Worm (Caenorhabditis elegans) whole organism, young adult: ENCODE measurements around the gene F10D7.10.

Source experiments
- F57C9.4 ChIP-seq: sonication (generic microtip); optimal IDR thresholded peaks from 2 replicates; lab custom pipeline; 2017; ENCODE audit warnings: mild to moderate bottlenecking, missing genetic modification characterization, missing compliant biosample characterization
- T26A5.8 ChIP-seq: sonication (generic microtip); optimal IDR thresholded peaks from 2 replicates; lab custom pipeline; 2016; ENCODE audit warnings: missing genetic modification characterization, missing compliant biosample characterization
- Y53G8AR.9 ChIP-seq: fragments of 200-800 bp; sonication (Bioruptor generic); conservative IDR thresholded peaks from 2 replicates; pipeline ENCODE4 v1.3.6; 2022; ENCODE audit warnings: missing genetic modification reagents, missing genetic modification characterization, missing compliant biosample characterization
- Y56A3A.18 ChIP-seq: fragments of 200-800 bp; sonication (Bioruptor generic); IDR thresholded peaks from 2 replicates; pipeline ENCODE4 v1.3.6; 2022; ENCODE audit warnings: missing genetic modification reagents, missing genetic modification characterization, missing compliant biosample characterization
- Y95B8A.8 ChIP-seq: fragments of 200-800 bp; sonication (Bioruptor generic); IDR thresholded peaks from 2 replicates; pipeline ENCODE4 v1.3.6; 2022; ENCODE audit warnings: missing genetic modification reagents, missing genetic modification characterization, missing compliant biosample characterization
- ama-1 ChIP-seq, 3 experiments: fragments of 150-350 bp in 1 of 3; sonication (generic microtip) in 2 of 3; optimal IDR thresholded peaks; 2 replicates each; lab custom pipeline; 2014 to 2018; ENCODE audit warnings: missing biosample characterization in 2 of 3, missing genetic modification characterization in 2 of 3, missing genetic modification reagents in 2 of 3
- aptf-3 ChIP-seq: fragments of 200-800 bp; sonication (Bioruptor generic); IDR thresholded peaks from 2 replicates; pipeline ENCODE4 v1.3.6; 2022; ENCODE audit warnings: missing genetic modification characterization, missing compliant biosample characterization
- athp-1 ChIP-seq: sonication (generic microtip); optimal IDR thresholded peaks from 2 replicates; lab custom pipeline; 2017; ENCODE audit warnings: mild to moderate bottlenecking, missing genetic modification characterization, missing compliant biosample characterization
- attf-3 ChIP-seq: fragments of 200-800 bp; sonication (Bioruptor generic); conservative IDR thresholded peaks from 2 replicates; pipeline ENCODE4 v1.3.6; 2022; ENCODE audit warnings: missing genetic modification reagents, missing genetic modification characterization, missing compliant biosample characterization
- ccch-3 ChIP-seq: fragments of 200-800 bp; sonication (Bioruptor generic); optimal IDR thresholded peaks from 2 replicates; lab custom pipeline; 2018; ENCODE audit warnings: mild to moderate bottlenecking, missing genetic modification characterization, missing compliant biosample characterization
- cebp-1 ChIP-seq, 2 experiments: fragments of 200-800 bp in 1 of 2; sonication (Bioruptor generic) in 1 of 2; sonication (generic microtip) in 1 of 2; IDR thresholded peaks in 1 of 2; optimal IDR thresholded peaks in 1 of 2; 2 replicates each; pipeline versions ENCODE4 v1.3.6 to Lab custom; 2017 to 2022; ENCODE audit warnings: missing compliant biosample characterization in 2 of 2, missing genetic modification characterization in 2 of 2, mild to moderate bottlenecking in 1 of 2, missing genetic modification reagents in 1 of 2, moderate library complexity in 1 of 2
- ceh-27 ChIP-seq: fragments of 200-800 bp; sonication (Bioruptor generic); optimal IDR thresholded peaks from 2 replicates; lab custom pipeline; 2018; ENCODE audit warnings: mild to moderate bottlenecking, missing genetic modification characterization, moderate library complexity, missing compliant biosample characterization
- ceh-40 ChIP-seq: fragments of 200-800 bp; sonication (Bioruptor generic); IDR thresholded peaks from 2 replicates; pipeline ENCODE4 v1.3.6; 2022; ENCODE audit warnings: missing genetic modification characterization, missing compliant biosample characterization
- ekl-4 ChIP-seq: fragments of 200-800 bp; sonication (Bioruptor generic); IDR thresholded peaks from 2 replicates; pipeline ENCODE4 v1.3.6; 2022; ENCODE audit warnings: missing genetic modification reagents, missing genetic modification characterization, missing compliant biosample characterization
- ets-4 ChIP-seq: fragments of 200-800 bp; sonication (Bioruptor generic); optimal IDR thresholded peaks from 2 replicates; lab custom pipeline; 2018; ENCODE audit warnings: mild to moderate bottlenecking, missing genetic modification characterization, missing compliant biosample characterization
- gei-17 ChIP-seq: fragments of 200-800 bp; sonication (Bioruptor generic); optimal IDR thresholded peaks from 2 replicates; lab custom pipeline; 2018; ENCODE audit warnings: mild to moderate bottlenecking, missing genetic modification characterization, missing compliant biosample characterization
- hmg-1.2 ChIP-seq: fragments of 200-800 bp; sonication (Bioruptor generic); IDR thresholded peaks from 2 replicates; pipeline ENCODE4 v1.3.6; 2022; ENCODE audit warnings: missing genetic modification reagents, missing genetic modification characterization, missing compliant biosample characterization
- hrde-1 ChIP-seq: sonication (generic microtip); optimal IDR thresholded peaks from 2 replicates; lab custom pipeline; 2016; ENCODE audit warnings: missing genetic modification characterization, mild to moderate bottlenecking, missing compliant biosample characterization, moderate library complexity, missing genotype, missing genetic modification reagents, borderline replicate concordance
- lin-26 ChIP-seq: fragments of 200-800 bp; sonication (Bioruptor generic); IDR thresholded peaks from 2 replicates; pipeline ENCODE4 v1.3.6; 2022; ENCODE audit warnings: missing genetic modification reagents, missing genetic modification characterization, missing compliant biosample characterization
- lir-1 ChIP-seq: fragments of 200-800 bp; sonication (Bioruptor generic); conservative IDR thresholded peaks from 2 replicates; pipeline ENCODE4 v1.3.6; 2022; ENCODE audit warnings: missing genetic modification reagents, missing genetic modification characterization, missing compliant biosample characterization
- lsl-1 ChIP-seq: fragments of 200-800 bp; sonication (Bioruptor generic); optimal IDR thresholded peaks from 2 replicates; lab custom pipeline; 2018; ENCODE audit warnings: mild to moderate bottlenecking, missing genetic modification characterization, moderate library complexity, missing compliant biosample characterization
- madf-3 ChIP-seq: fragments of 200-800 bp; sonication (Bioruptor generic); IDR thresholded peaks from 2 replicates; pipeline ENCODE4 v1.3.6; 2022; ENCODE audit warnings: missing genetic modification reagents, missing genetic modification characterization, missing compliant biosample characterization
- mcd-1 ChIP-seq: fragments of 200-800 bp; sonication (Bioruptor generic); IDR thresholded peaks from 2 replicates; pipeline ENCODE4 v1.3.6; 2022; ENCODE audit warnings: missing genetic modification reagents, missing genetic modification characterization, missing compliant biosample characterization
- nfyb-1 ChIP-seq: fragments of 200-800 bp; sonication (Bioruptor generic); IDR thresholded peaks from 2 replicates; pipeline ENCODE4 v1.3.6; 2022; ENCODE audit warnings: missing genetic modification reagents, missing genetic modification characterization, missing compliant biosample characterization
- nhr-27 ChIP-seq: fragments of 200-800 bp; sonication (Bioruptor generic); optimal IDR thresholded peaks from 2 replicates; lab custom pipeline; 2018; ENCODE audit warnings: mild to moderate bottlenecking, missing genetic modification characterization, moderate library complexity, missing compliant biosample characterization
- nhr-80 ChIP-seq: sonication (generic microtip); optimal IDR thresholded peaks from 2 replicates; lab custom pipeline; 2016; ENCODE audit warnings: missing genetic modification characterization, missing compliant biosample characterization
- pbrm-1 ChIP-seq: fragments of 200-800 bp; sonication (Bioruptor generic); IDR thresholded peaks from 2 replicates; pipeline ENCODE4 v1.3.6; 2022; ENCODE audit warnings: missing genetic modification reagents, missing genetic modification characterization, missing compliant biosample characterization
- somi-1 ChIP-seq: fragments of 200-800 bp; sonication (Bioruptor generic); optimal IDR thresholded peaks from 2 replicates; lab custom pipeline; 2018; ENCODE audit warnings: mild to moderate bottlenecking, missing genetic modification characterization, missing compliant biosample characterization
- unc-130 ChIP-seq: sonication (generic microtip); optimal IDR thresholded peaks from 2 replicates; lab custom pipeline; 2016; ENCODE audit warnings: missing genetic modification reagents, missing genetic modification characterization, missing compliant biosample characterization
- unc-62 ChIP-seq: fragments of 150-350 bp; optimal IDR thresholded peaks from 2 replicates; lab custom pipeline; 2014; ENCODE audit warnings: missing biosample characterization, missing genetic modification reagents, missing genetic modification characterization
- zim-3 ChIP-seq: sonication (generic microtip); optimal IDR thresholded peaks from 2 replicates; lab custom pipeline; 2017; ENCODE audit warnings: mild to moderate bottlenecking, missing genetic modification characterization, moderate library complexity, missing compliant biosample characterization
- ztf-26 ChIP-seq: sonication (generic microtip); optimal IDR thresholded peaks from 2 replicates; lab custom pipeline; 2017; ENCODE audit warnings: missing genetic modification characterization, missing compliant biosample characterization

F10D7.10 gene

ce11 chrX:17419813-17420584 lies 40.4 kb upstream of the F10D7.10 start (continued):
- peak; percentile 49 for TF ChIP-seq gei-17 (GFP tag; lab: Kevin White, UChicago)
- peak; percentile 70 for TF ChIP-seq ama-1 (optimal IDR thresholded peaks at IDR 0.05; lab: Kevin White, UChicago)
- TF ChIP-seq ama-1 (GFP tag; optimal IDR thresholded peaks at IDR 0.05; lab: Kevin White, UChicago) = no peak
- TF ChIP-seq lir-1 (GFP tag; lab: Robert Waterston, UW) = no peak
- TF ChIP-seq T26A5.8 (tag; lab: Kevin White, UChicago) = no peak
- no peak for TF ChIP-seq unc-130
- peak; percentile 26 for TF ChIP-seq nhr-27 (tag; lab: Kevin White, UChicago)
- TF ChIP-seq hmg-1.2 = no peak
- TF ChIP-seq somi-1 (GFP tag; lab: Kevin White, UChicago) = peak; percentile 11
- TF ChIP-seq zim-3 (tag; lab: Kevin White, UChicago) = no peak
- peak; percentile 57; the same call in 1 of the 2 replicates for TF ChIP-seq lin-26 (GFP tag; lab: Robert Waterston, UW)
- TF ChIP-seq mcd-1 (GFP tag; lab: Robert Waterston, UW) = 0 out of 2 replicates have a peak, but pooled peaks have one; percentile 3
- no peak for TF ChIP-seq nhr-80 (tag; lab: Kevin White, UChicago)
- TF ChIP-seq ztf-26 (tag; lab: Kevin White, UChicago) = peak; percentile 68
- 0 out of 2 replicates have a peak, but pooled peaks have one; percentile 16 for TF ChIP-seq Y53G8AR.9
- TF ChIP-seq attf-3 = no peak
- TF ChIP-seq F57C9.4 = no peak
- TF ChIP-seq Y95B8A.8 = no peak
- 0 out of 2 replicates have a peak, but pooled peaks have one; percentile 7 for TF ChIP-seq Y56A3A.18 (GFP tag; lab: Robert Waterston, UW)
- peak; percentile 34; the same call in 1 of the 2 replicates for TF ChIP-seq pbrm-1 (GFP tag; lab: Robert Waterston, UW)
- no peak for TF ChIP-seq athp-1 (tag; lab: Kevin White, UChicago)

ce11 chrX:17417505-17418004 lies 38.0 kb upstream of the F10D7.10 start:
- TF ChIP-seq nfyb-1 (GFP tag; lab: Robert Waterston, UW) (no peak), madf-3 (no peak), ceh-27 (GFP tag; lab: Kevin White, UChicago) (no peak), unc-62 (GFP tag; lab: Kevin White, UChicago) (no peak), ceh-40 (GFP tag; lab: Robert Waterston, UW) (no peak), aptf-3 (GFP tag; lab: Robert Waterston, UW) (no peak), ets-4 (GFP tag; lab: Kevin White, UChicago) (no peak), hrde-1 (tag; lab: Kevin White, UChicago) (no peak), cebp-1 (GFP tag; IDR thresholded peaks at IDR 0.05; lab: Robert Waterston, UW) (no peak), cebp-1 (tag; optimal IDR thresholded peaks at IDR 0.05; lab: Kevin White, UChicago) (no peak), lsl-1 (GFP tag; lab: Kevin White, UChicago) (no peak)

- TF ChIP-seq ccch-3 (GFP tag; lab: Kevin White, UChicago) = no peak
- TF ChIP-seq, all 124 proteins: peak for 0
Measured at ce11 chrX:17413868-17414267, 34.3 kb upstream of the F10D7.10 start, which contains the start of gene crb-1. Gene crb-1 (minus strand): TSS chrX:17414014.

ce11 chrX:17412642-17413041 lies 33.1 kb upstream of the F10D7.10 start:
- TF ChIP-seq ekl-4 (GFP tag; lab: Robert Waterston, UW) = no peak
